Fruit fly (Drosophila melanogaster) S2 (cell line): ENCODE results near the gene CG33110.

Experiments used
- CG8478 ChIP-seq: fragments of >200 bp; optimal IDR thresholded peaks from 2 replicates; lab custom pipeline; 2018
- CTCF ChIP-seq, 2 experiments: fragments of >200 bp; optimal IDR thresholded peaks; 2 replicates each; lab custom pipeline; 2018

dm6 chr3R:22597344-22597954 lies 27.5 kb downstream of the CG33110 start:
- TF ChIP-seq CG8478 (lab: Kevin White, UChicago) (no peak), CTCF (optimal IDR thresholded peaks at IDR 0.05; lab: Kevin White, UChicago) (no peak)
